Worm (Caenorhabditis elegans): ENCODE data around the gene bcas-2.

DNA sequence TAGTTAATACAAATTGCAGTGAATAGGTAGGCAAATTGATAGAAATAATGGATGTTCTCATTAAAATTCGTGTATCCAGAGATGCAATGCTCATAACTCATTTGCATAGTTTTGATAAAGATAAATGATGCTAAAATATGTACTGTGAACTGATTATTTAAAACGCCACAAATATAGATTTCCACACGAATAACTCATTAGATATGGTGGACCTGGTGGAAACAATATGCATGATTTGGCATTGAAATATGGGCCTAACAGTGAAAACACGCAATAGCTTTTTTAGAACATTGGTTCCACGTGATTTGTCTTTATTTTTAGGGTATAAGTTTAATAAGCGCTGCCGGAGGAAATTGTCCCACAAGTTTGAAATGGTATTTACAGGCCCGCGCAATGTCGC lies 24.6 kb upstream of the bcas-2 start, which contains the start of gene srg-3:
- TF ChIP-seq lin-39 (tag; optimal IDR thresholded peaks at IDR 0.05) (no peak), sma-9 (GFP tag; optimal IDR thresholded peaks at IDR 0.05) (no peak), sma-9 (tag; optimal IDR thresholded peaks at IDR 0.05) (no peak), unc-39 (tag; optimal IDR thresholded peaks at IDR 0.05) (no peak), nhr-11 (tag; optimal IDR thresholded peaks at IDR 0.05) (no peak), fos-1 (tag; optimal IDR thresholded peaks at IDR 0.05) (no peak), mbf-1 (tag; optimal IDR thresholded peaks at IDR 0.05) (no peak), nhr-237 (tag; optimal IDR thresholded peaks at IDR 0.05) (no peak), aly-2 (tag; optimal IDR thresholded peaks at IDR 0.05) (no peak), alr-1 (tag; optimal IDR thresholded peaks at IDR 0.05) (no peak), nhr-129 (tag; optimal IDR thresholded peaks at IDR 0.05) (no peak)
